Worm (Caenorhabditis elegans) whole organism, L2 larva: ENCODE data around the gene slmp-1.

Source experiments
- nhr-23 ChIP-seq: fragments of 150-350 bp; optimal IDR thresholded peaks from 2 replicates; lab custom pipeline; 2014; ENCODE audit warnings: missing biosample characterization, missing genetic modification reagents, missing genetic modification characterization
- nhr-77 ChIP-seq: fragments of 150-350 bp; optimal IDR thresholded peaks from 2 replicates; lab custom pipeline; 2014; ENCODE audit warnings: missing biosample characterization, missing genetic modification characterization
- ztf-11 ChIP-seq: sonication (generic microtip); optimal IDR thresholded peaks from 2 replicates; lab custom pipeline; 2017; ENCODE audit warnings: missing biosample characterization, missing genetic modification characterization

DNA sequence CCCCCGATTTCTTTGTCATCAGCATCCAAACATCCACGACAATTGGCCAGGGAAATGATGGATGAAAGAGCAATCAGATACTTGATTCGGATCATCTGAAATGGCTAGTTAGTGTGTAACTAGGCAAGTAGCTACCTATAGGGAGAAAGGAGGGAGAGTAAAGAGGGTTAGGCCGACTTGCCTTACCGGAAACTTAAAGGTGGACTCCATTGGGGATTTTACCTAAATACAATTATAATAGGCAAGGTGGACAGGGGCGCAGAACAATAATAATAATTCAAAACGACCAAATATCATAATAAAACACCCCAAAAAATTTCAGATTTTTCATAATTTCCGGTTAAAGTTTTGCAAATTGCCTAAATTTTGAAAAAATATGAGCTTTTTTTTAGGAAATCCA is 54.0 kb downstream of the slmp-1 start, which contains the start of gene clec-173:
- TF ChIP-seq nhr-77 = no peak
- no peak for TF ChIP-seq ztf-11 (tag; lab: Kevin White, UChicago)
- no peak for TF ChIP-seq nhr-23 (tag; lab: Kevin White, UChicago)
